Fruit fly (Drosophila melanogaster): ENCODE results near the gene CG32073.

dm6 chr3L:11085810-11086209 is 21.6 kb downstream of the CG32073 start:
- TF ChIP-seq usp (GFP tag; optimal IDR thresholded peaks at IDR 0.05), result no peak
- no peak for TF ChIP-seq pan (optimal IDR thresholded peaks at IDR 0.05)
- no peak for TF ChIP-seq EcR (GFP tag; optimal IDR thresholded peaks at IDR 0.05)
